Worm (Caenorhabditis elegans): ENCODE results near the gene K02F3.9.

The K02F3.9 gene

ce11 chrIII:887874-888299 is 46.7 kb upstream of the K02F3.9 start (continued):
- TF ChIP-seq zip-4 (GFP tag; optimal IDR thresholded peaks at IDR 0.05) (no peak), C16A3.4 (tag; optimal IDR thresholded peaks at IDR 0.05) (peak; percentile 40), lin-15B (tag; optimal IDR thresholded peaks at IDR 0.05) (peak; percentile 26), irx-1 (tag; optimal IDR thresholded peaks at IDR 0.05) (peak; percentile 37), unc-98 (GFP tag; IDR thresholded peaks at IDR 0.05) (no peak), hlh-4 (tag; optimal IDR thresholded peaks at IDR 0.05) (no peak), lin-13 (GFP tag; optimal IDR thresholded peaks at IDR 0.05) (no peak), ces-1 (GFP tag; optimal IDR thresholded peaks at IDR 0.05) (no peak), ceh-8 (GFP tag; optimal IDR thresholded peaks at IDR 0.05) (no peak), blmp-1 (tag; optimal IDR thresholded peaks at IDR 0.05) (peak; percentile 97), ztf-4 (tag; optimal IDR thresholded peaks at IDR 0.05) (no peak), unc-86 (tag; optimal IDR thresholded peaks at IDR 0.05) (peak; percentile 87), C34B4.2 (tag; optimal IDR thresholded peaks at IDR 0.05) (no peak), fkh-8 (tag; optimal IDR thresholded peaks at IDR 0.05) (peak; percentile 90), nhr-77 (tag; optimal IDR thresholded peaks at IDR 0.05) (peak; percentile 40), rnt-1 (tag; optimal IDR thresholded peaks at IDR 0.05) (peak; percentile 75), egl-13 (tag; optimal IDR thresholded peaks at IDR 0.05) (peak; percentile 79), nhr-19 (GFP tag; conservative IDR thresholded peaks at IDR 0.05) (peak; percentile 57), dsc-1 (tag; optimal IDR thresholded peaks at IDR 0.05) (peak; percentile 49), unc-30 (tag; optimal IDR thresholded peaks at IDR 0.05) (no peak), nhr-85 (tag) (peak; percentile 84), ceh-88 (GFP tag; IDR thresholded peaks at IDR 0.05) (no peak; the same call in 1 of the 2 replicates), aly-2 (tag; optimal IDR thresholded peaks at IDR 0.05) (peak; percentile 60)

ce11 chrIII:886726-887125 is 45.6 kb upstream of the K02F3.9 start, which contains the start of gene zer-1:
TSS of gene zer-1 (minus strand) at chrIII:886793.
- TF ChIP-seq elt-3 (tag; optimal IDR thresholded peaks at IDR 0.05) (peak in 1 of 6 experiments; percentile 5), nhr-85 (tag) (peak; percentile 8), blmp-1 (tag; optimal IDR thresholded peaks at IDR 0.05) (peak; percentile 98), sup-37 (GFP tag; optimal IDR thresholded peaks at IDR 0.05) (no peak), lin-13 (GFP tag; optimal IDR thresholded peaks at IDR 0.05) (no peak), nhr-90 (tag; optimal IDR thresholded peaks at IDR 0.05; ENCODE audit: poor library complexity) (no peak), ztf-11 (tag; optimal IDR thresholded peaks at IDR 0.05) (no peak), nhr-76 (tag; optimal IDR thresholded peaks at IDR 0.05) (no peak), fkh-10 (GFP tag; optimal IDR thresholded peaks at IDR 0.05) (no peak), egl-27 (tag; optimal IDR thresholded peaks at IDR 0.05) (no peak), ceh-82 (tag; optimal IDR thresholded peaks at IDR 0.05) (no peak), efl-1 (optimal IDR thresholded peaks at IDR 0.05) (no peak), efl-1 (GFP tag; optimal IDR thresholded peaks at IDR 0.05 in 1 of 2) (no peak)

- no peak for TF ChIP-seq nhr-47 (tag; optimal IDR thresholded peaks at IDR 0.05)
- TF ChIP-seq nhr-85 (tag) = no peak
- no peak for TF ChIP-seq fkh-10 (GFP tag; optimal IDR thresholded peaks at IDR 0.05)
- TF ChIP-seq lsy-2 (tag; optimal IDR thresholded peaks at IDR 0.05) = no peak
- TF ChIP-seq hlh-4 (tag; optimal IDR thresholded peaks at IDR 0.05) = no peak
- no peak for TF ChIP-seq efl-1 (optimal IDR thresholded peaks at IDR 0.05)
- peak in 1 of 2 experiments; percentile 90 for TF ChIP-seq efl-1 (GFP tag; optimal IDR thresholded peaks at IDR 0.05 in 1 of 2)
Observed at ce11 chrIII:883595-883994, 42.4 kb upstream of the K02F3.9 start.

DNA sequence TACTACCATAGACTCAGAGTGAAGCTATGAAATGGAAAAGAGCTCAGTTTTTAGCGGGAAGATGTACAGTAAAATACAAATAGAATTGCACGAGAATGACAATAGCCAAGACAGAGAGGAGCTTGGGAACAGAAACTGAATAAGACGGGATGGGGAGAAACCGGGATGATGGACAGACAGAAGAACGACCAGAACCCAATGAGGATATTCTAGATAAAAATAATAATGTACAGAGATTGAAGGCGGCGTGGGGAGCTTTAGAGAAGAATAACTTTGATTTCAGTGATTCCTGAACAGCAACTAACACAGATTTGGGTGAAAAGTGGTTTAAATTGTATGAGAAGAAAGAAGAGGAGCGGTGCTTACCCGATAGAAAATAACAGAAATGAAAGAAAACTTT is 40.3 kb upstream of the K02F3.9 start:
- TF ChIP-seq egl-13 (tag; optimal IDR thresholded peaks at IDR 0.05) = no peak
- no peak for TF ChIP-seq efl-1 (optimal IDR thresholded peaks at IDR 0.05)
- peak in 1 of 2 experiments; percentile 23 for TF ChIP-seq efl-1 (GFP tag; optimal IDR thresholded peaks at IDR 0.05 in 1 of 2)
- TF ChIP-seq jun-1 (tag; optimal IDR thresholded peaks at IDR 0.05) = no peak
